Worm (Caenorhabditis elegans): Measurements from ENCODE around the gene nmr-2.

- TF ChIP-seq mxl-3 (GFP tag; optimal IDR thresholded peaks at IDR 0.05) = no peak
- no peak for TF ChIP-seq nhr-111 (GFP tag; optimal IDR thresholded peaks at IDR 0.05)
- no peak for TF ChIP-seq pha-4 (GFP tag; IDR thresholded peaks at IDR 0.05)
- no peak for TF ChIP-seq pha-4 (tag; optimal IDR thresholded peaks at IDR 0.05)
- no peak for TF ChIP-seq nhr-42 (GFP tag; IDR thresholded peaks at IDR 0.05)
- no peak for TF ChIP-seq F49E8.2 (tag; optimal IDR thresholded peaks at IDR 0.05; ENCODE audit: borderline replicate concordance)
- no peak for TF ChIP-seq lin-38 (GFP tag; IDR thresholded peaks at IDR 0.05)
- TF ChIP-seq daf-8 (GFP tag; IDR thresholded peaks at IDR 0.05) = no peak
- no peak for TF ChIP-seq aly-2 (tag; optimal IDR thresholded peaks at IDR 0.05)
- no peak for TF ChIP-seq fos-1 (tag; optimal IDR thresholded peaks at IDR 0.05)
- no peak for TF ChIP-seq unc-39 (tag; optimal IDR thresholded peaks at IDR 0.05)
- TF ChIP-seq snpc-4 (tag; optimal IDR thresholded peaks at IDR 0.05) = no peak
These were observed 31.5 kb downstream of the nmr-2 start, which contains the start of gene xbx-1 for ce11 chrV:14979937-14980336.
